Fruit fly (Drosophila melanogaster) Kc167 (cell line): ENCODE measurements around the gene da.

ENCODE experiments used
- Sin3A ChIP-seq: fragments of >200 bp; optimal IDR thresholded peaks from 2 replicates; lab custom pipeline; 2018; ENCODE audit warnings: missing external identifiers
- insv ChIP-seq: fragments of >200 bp; optimal IDR thresholded peaks from 3 replicates; lab custom pipeline; 2018; ENCODE audit warnings: missing external identifiers
- psq ChIP-seq: fragments of >200 bp; optimal IDR thresholded peaks from 2 replicates; lab custom pipeline; 2017; ENCODE audit warnings: missing external identifiers
- ttk ChIP-seq: sonication (Bioruptor generic); optimal IDR thresholded peaks from 2 replicates; lab custom pipeline; 2017; ENCODE audit warnings: missing external identifiers

DNA sequence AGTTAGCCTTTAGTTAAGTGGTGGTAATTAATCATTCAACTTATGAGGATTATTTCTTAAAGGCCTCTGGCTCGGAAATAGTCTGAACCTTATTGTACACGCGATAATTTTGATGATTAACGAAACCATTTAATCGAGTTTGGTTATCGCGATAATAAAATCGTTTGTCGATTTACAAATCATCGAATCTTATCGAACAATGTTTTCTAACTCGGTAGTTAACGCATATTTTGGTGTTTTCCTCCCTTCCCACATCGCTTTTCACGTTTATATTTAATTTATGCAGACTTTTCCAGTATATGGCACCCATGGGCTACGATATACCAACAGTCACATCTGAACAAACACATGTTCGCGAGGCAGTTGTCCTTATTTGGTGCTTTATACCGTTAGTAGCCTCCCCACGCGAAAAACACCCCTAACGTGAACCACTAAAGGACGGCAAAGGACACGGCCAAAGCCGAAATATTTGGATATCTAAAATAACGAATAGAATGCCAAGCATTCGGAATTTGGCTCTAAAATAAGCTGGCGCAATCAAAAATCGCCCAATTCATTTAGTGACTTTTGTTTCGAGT lies 43.8 kb upstream of the da start, which contains the start of gene Frmd5:
- TF ChIP-seq insv (no peak), ttk (lab: Kevin White, UChicago) (no peak), Sin3A (lab: Kevin White, UChicago) (no peak), psq (lab: Kevin White, UChicago) (no peak)
